Fruit fly (Drosophila melanogaster) whole organism, embryonic: ENCODE data around the gene CG9855.

Experiments
- Atf6 ChIP-seq: fragments of 200-800 bp; sonication (Bioruptor generic); IDR thresholded peaks from 2 replicates; pipeline ENCODE4 v1.3.6; 2022; ENCODE audit warnings: missing biosample characterization, missing genetic modification characterization
- CG10209 ChIP-seq: fragments of 200-800 bp; sonication (Bioruptor generic); optimal IDR thresholded peaks from 3 replicates; lab custom pipeline; 2017; ENCODE audit warnings: missing biosample characterization, mild to moderate bottlenecking, missing genetic modification characterization, missing genetic modification reagents
- CG11696 ChIP-seq: fragments of 200-800 bp; sonication (Bioruptor generic); IDR thresholded peaks from 2 replicates; pipeline ENCODE4 v1.3.6; 2022; ENCODE audit warnings: missing biosample characterization, missing genetic modification characterization
- CG12155 ChIP-seq: fragments of 200-800 bp; sonication (Bioruptor generic); optimal IDR thresholded peaks from 3 replicates; lab custom pipeline; 2016; ENCODE audit warnings: missing biosample characterization, missing genetic modification characterization
- CG1233 ChIP-seq: fragments of 200-800 bp; sonication (Bioruptor generic); optimal IDR thresholded peaks from 4 replicates; lab custom pipeline; 2018; ENCODE audit warnings: missing biosample characterization, mild to moderate bottlenecking, missing genetic modification characterization
- CG13123 ChIP-seq: fragments of 200-800 bp; sonication (Bioruptor generic); optimal IDR thresholded peaks from 2 replicates; lab custom pipeline; 2016; ENCODE audit warnings: missing biosample characterization, missing genetic modification characterization
- CG14441 ChIP-seq: fragments of 200-800 bp; sonication (Bioruptor generic); IDR thresholded peaks from 2 replicates; pipeline ENCODE4 v1.3.6; 2022; ENCODE audit warnings: missing biosample characterization, missing genetic modification characterization
- CG15269 ChIP-seq: fragments of 200-800 bp; sonication (Bioruptor generic); optimal IDR thresholded peaks from 2 replicates; lab custom pipeline; 2018; ENCODE audit warnings: missing biosample characterization, mild to moderate bottlenecking, missing genetic modification characterization, moderate library complexity
- CG17361 ChIP-seq: fragments of 200-800 bp; sonication (Bioruptor generic); IDR thresholded peaks from 3 replicates; pipeline ENCODE4 v1.3.6; 2022; ENCODE audit warnings: missing biosample characterization, missing genetic modification characterization
- CG30020 ChIP-seq: fragments of 200-800 bp; optimal IDR thresholded peaks from 2 replicates; lab custom pipeline; 2019; ENCODE audit warnings: missing biosample characterization, mild to moderate bottlenecking, missing genetic modification characterization, moderate library complexity
- CG31224 ChIP-seq: fragments of 200-800 bp; sonication (Bioruptor generic); IDR thresholded peaks from 2 replicates; pipeline ENCODE4 v1.3.6; 2022; ENCODE audit warnings: missing biosample characterization, missing genetic modification characterization
- CG33557 ChIP-seq: fragments of 200-800 bp; sonication (Bioruptor generic); optimal IDR thresholded peaks from 2 replicates; lab custom pipeline; 2019; ENCODE audit warnings: missing biosample characterization, mild to moderate bottlenecking, missing genetic modification characterization, moderate library complexity
- CG4328 ChIP-seq: fragments of 200-800 bp; sonication (Bioruptor generic); optimal IDR thresholded peaks from 3 replicates; lab custom pipeline; 2017; ENCODE audit warnings: missing biosample characterization, missing genetic modification reagents, missing genetic modification characterization
- CG6791 ChIP-seq: fragments of 200-800 bp; sonication (Bioruptor generic); IDR thresholded peaks from 3 replicates; pipeline ENCODE4 v1.3.6; 2022; ENCODE audit warnings: missing biosample characterization, missing genetic modification characterization; ENCODE audit not compliant: partially characterized antibody
- CG7372 ChIP-seq: fragments of 200-800 bp; sonication (Bioruptor generic); IDR thresholded peaks from 2 replicates; pipeline ENCODE4 v1.3.6; 2022; ENCODE audit warnings: missing biosample characterization, missing genetic modification characterization
- CG7839 ChIP-seq: fragments of 200-800 bp; sonication (Bioruptor generic); optimal IDR thresholded peaks from 3 replicates; lab custom pipeline; 2018; ENCODE audit warnings: missing biosample characterization, mild to moderate bottlenecking, missing genetic modification characterization, moderate library complexity
- CG7987 ChIP-seq: fragments of 200-800 bp; sonication (Bioruptor generic); optimal IDR thresholded peaks from 2 replicates; lab custom pipeline; 2018; ENCODE audit warnings: missing biosample characterization, mild to moderate bottlenecking, missing genetic modification characterization, moderate library complexity
- CG9932 ChIP-seq: fragments of 200-800 bp; sonication (Bioruptor generic); IDR thresholded peaks from 2 replicates; pipeline ENCODE4 v1.3.6; 2022; ENCODE audit warnings: missing biosample characterization, missing genetic modification characterization
- CoRest ChIP-seq: fragments of 200-800 bp; sonication (Bioruptor generic); optimal IDR thresholded peaks from 3 replicates; lab custom pipeline; 2018; ENCODE audit warnings: missing biosample characterization, mild to moderate bottlenecking, missing genetic modification characterization, moderate library complexity
- ERR ChIP-seq: fragments of 200-800 bp; sonication (Bioruptor generic); optimal IDR thresholded peaks from 2 replicates; lab custom pipeline; 2016; ENCODE audit warnings: missing biosample characterization, missing genetic modification characterization
- HLH4C ChIP-seq: fragments of 200-800 bp; sonication (Bioruptor generic); IDR thresholded peaks from 3 replicates; pipeline ENCODE4 v1.3.6; 2022; ENCODE audit warnings: missing biosample characterization, missing genetic modification characterization; ENCODE audit not compliant: partially characterized antibody
- Hand ChIP-seq: fragments of 200-800 bp; sonication (Bioruptor generic); optimal IDR thresholded peaks from 2 replicates; lab custom pipeline; 2017; ENCODE audit warnings: mild to moderate bottlenecking, missing biosample characterization, missing genetic modification reagents, missing genetic modification characterization
- Hsf ChIP-seq: fragments of 200-800 bp; sonication (Bioruptor generic); optimal IDR thresholded peaks from 3 replicates; lab custom pipeline; 2016; ENCODE audit warnings: missing biosample characterization, missing genetic modification characterization
- Mrtf ChIP-seq: fragments of 200-800 bp; sonication (Bioruptor generic); IDR thresholded peaks from 3 replicates; pipeline ENCODE4 v1.3.6; 2022; ENCODE audit warnings: missing biosample characterization, missing genetic modification characterization
- NK7.1 ChIP-seq: fragments of 200-800 bp; sonication (Bioruptor generic); optimal IDR thresholded peaks from 3 replicates; lab custom pipeline; 2016; ENCODE audit warnings: missing biosample characterization, missing genetic modification characterization
- Rfx ChIP-seq: fragments of 200-800 bp; sonication (Bioruptor generic); IDR thresholded peaks from 2 replicates; pipeline ENCODE4 v1.3.6; 2022; ENCODE audit warnings: missing biosample characterization, missing genetic modification characterization
- Sox100B ChIP-seq: fragments of 200-800 bp; sonication (Bioruptor generic); optimal IDR thresholded peaks from 3 replicates; lab custom pipeline; 2018; ENCODE audit warnings: missing biosample characterization, mild to moderate bottlenecking, missing genetic modification characterization
- Spps ChIP-seq: fragments of 200-800 bp; sonication (Bioruptor generic); optimal IDR thresholded peaks from 2 replicates; lab custom pipeline; 2018; ENCODE audit warnings: missing biosample characterization, mild to moderate bottlenecking, missing genetic modification characterization
- TFAM ChIP-seq: fragments of 200-800 bp; sonication (Bioruptor generic); optimal IDR thresholded peaks from 2 replicates; lab custom pipeline; 2017; ENCODE audit warnings: missing biosample characterization, missing genetic modification characterization, inconsistent platforms
- Trl ChIP-seq, 3 experiments: fragments of >200 bp in 2 of 3; fragments of 200-800 bp in 1 of 3; sonication (Bioruptor generic) in 1 of 3; optimal IDR thresholded peaks; 2 replicates in 1 of 3; 3 replicates in 2 of 3; lab custom pipeline; 2016 to 2017; ENCODE audit warnings: missing biosample characterization in 1 of 3, missing genetic modification characterization in 1 of 3
- Usf ChIP-seq: fragments of 200-800 bp; sonication (Bioruptor generic); optimal IDR thresholded peaks from 2 replicates; lab custom pipeline; 2017; ENCODE audit warnings: missing genotype, missing biosample characterization, missing genetic modification characterization
- Xrp1 ChIP-seq: fragments of 200-800 bp; sonication (Bioruptor generic); IDR thresholded peaks from 2 replicates; pipeline ENCODE4 v1.3.6; 2022; ENCODE audit warnings: missing biosample characterization, missing genetic modification characterization
- danr ChIP-seq: fragments of 200-800 bp; sonication (Bioruptor generic); IDR thresholded peaks from 2 replicates; pipeline ENCODE4 v1.3.6; 2022; ENCODE audit warnings: missing biosample characterization, missing genetic modification characterization
- dysf ChIP-seq: fragments of 200-800 bp; sonication (Bioruptor generic); IDR thresholded peaks from 3 replicates; pipeline ENCODE4 v1.3.6; 2022; ENCODE audit warnings: missing biosample characterization, missing genetic modification characterization
- fd3F ChIP-seq: fragments of 200-800 bp; sonication (Bioruptor generic); optimal IDR thresholded peaks from 2 replicates; lab custom pipeline; 2018; ENCODE audit warnings: missing biosample characterization, mild to moderate bottlenecking, missing genetic modification characterization, moderate library complexity
- gfzf ChIP-seq: fragments of 200-800 bp; sonication (Bioruptor generic); optimal IDR thresholded peaks from 2 replicates; lab custom pipeline; 2016; ENCODE audit warnings: missing biosample characterization, mild to moderate bottlenecking, missing genetic modification characterization, moderate library complexity
- jigr1 ChIP-seq: fragments of 200-800 bp; sonication (Bioruptor generic); IDR thresholded peaks from 3 replicates; pipeline ENCODE4 v1.3.6; 2022; ENCODE audit warnings: missing biosample characterization, missing genetic modification characterization
- ken ChIP-seq: fragments of 200-800 bp; sonication (Bioruptor generic); IDR thresholded peaks from 3 replicates; pipeline ENCODE4 v1.3.6; 2022; ENCODE audit warnings: missing biosample characterization, missing genetic modification characterization
- klu ChIP-seq: fragments of 200-800 bp; sonication (Bioruptor generic); IDR thresholded peaks from 2 replicates; pipeline ENCODE4 v1.3.6; 2022; ENCODE audit warnings: missing biosample characterization, missing genetic modification characterization
- lov ChIP-seq, 2 experiments: fragments of 200-800 bp in 1 of 2; fragments of >200 bp in 1 of 2; sonication (Bioruptor generic) in 1 of 2; IDR thresholded peaks in 1 of 2; optimal IDR thresholded peaks in 1 of 2; 2 replicates in 1 of 2; 3 replicates in 1 of 2; pipeline versions ENCODE4 v1.3.6 to Lab custom; 2017 to 2022; ENCODE audit warnings: missing biosample characterization in 1 of 2, missing genetic modification characterization in 1 of 2
- onecut ChIP-seq: fragments of 200-800 bp; sonication (Bioruptor generic); IDR thresholded peaks from 2 replicates; pipeline ENCODE4 v1.3.6; 2022; ENCODE audit warnings: missing biosample characterization, missing genetic modification characterization
- seq ChIP-seq: fragments of 200-800 bp; sonication (Bioruptor generic); IDR thresholded peaks from 2 replicates; pipeline ENCODE4 v1.3.6; 2022; ENCODE audit warnings: missing biosample characterization, missing genetic modification characterization
- sima ChIP-seq: fragments of 200-800 bp; sonication (Bioruptor generic); optimal IDR thresholded peaks from 2 replicates; lab custom pipeline; 2016; ENCODE audit warnings: missing biosample characterization, missing genetic modification characterization
- sisA ChIP-seq: fragments of 200-800 bp; sonication (Bioruptor generic); IDR thresholded peaks from 2 replicates; pipeline ENCODE4 v1.3.6; 2022; ENCODE audit warnings: missing biosample characterization, missing genetic modification characterization
- stwl ChIP-seq: fragments of 200-800 bp; sonication (Bioruptor generic); optimal IDR thresholded peaks from 3 replicates; lab custom pipeline; 2018; ENCODE audit warnings: missing biosample characterization, mild to moderate bottlenecking, missing genetic modification characterization, moderate library complexity
- tap ChIP-seq: fragments of 200-800 bp; optimal IDR thresholded peaks from 3 replicates; lab custom pipeline; 2019; ENCODE audit warnings: missing biosample characterization, mild to moderate bottlenecking, missing genetic modification characterization, moderate library complexity
- tio ChIP-seq: fragments of 200-800 bp; sonication (Bioruptor generic); optimal IDR thresholded peaks from 2 replicates; lab custom pipeline; 2017; ENCODE audit warnings: missing biosample characterization, missing genetic modification characterization, inconsistent platforms
- unc-4 ChIP-seq: fragments of 200-800 bp; sonication (Bioruptor generic); IDR thresholded peaks from 2 replicates; pipeline ENCODE4 v1.3.6; 2022; ENCODE audit warnings: missing biosample characterization, missing genetic modification characterization; ENCODE audit not compliant: partially characterized antibody
- unpg ChIP-seq: fragments of 200-800 bp; sonication (Bioruptor generic); optimal IDR thresholded peaks from 3 replicates; lab custom pipeline; 2018; ENCODE audit warnings: missing biosample characterization, mild to moderate bottlenecking, missing genetic modification characterization, moderate library complexity
- zen2 ChIP-seq: fragments of 200-800 bp; sonication (Bioruptor generic); IDR thresholded peaks from 3 replicates; pipeline ENCODE4 v1.3.6; 2022; ENCODE audit warnings: missing biosample characterization, missing genetic modification characterization; ENCODE audit not compliant: partially characterized antibody

CG9855 gene

DNA sequence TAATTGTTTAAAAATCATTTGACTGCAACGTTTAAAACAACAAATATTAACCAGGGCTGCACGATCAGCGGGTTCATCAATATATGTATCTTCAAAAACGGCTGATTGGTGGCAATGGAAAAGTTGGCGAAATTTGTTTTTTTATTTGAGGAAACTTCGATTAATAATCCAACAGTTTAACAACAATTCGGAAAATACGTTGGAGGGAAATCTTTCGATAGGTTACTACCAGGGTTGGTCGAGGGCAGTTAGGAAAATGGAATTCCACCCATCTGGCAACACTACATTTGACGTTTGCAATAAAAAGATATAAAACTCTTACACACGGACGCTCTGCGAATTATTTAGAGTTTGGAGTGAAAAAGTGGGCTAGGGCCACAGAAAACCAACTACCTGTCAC is 39.4 kb upstream of the CG9855 start, which contains the start of the genes Lipt2 and CG14650 (continued):
- no peak for TF ChIP-seq Trl (optimal IDR thresholded peaks at IDR 0.05; lab: Kevin White, UChicago)
- peak; percentile 81 for TF ChIP-seq Trl (GFP tag; optimal IDR thresholded peaks at IDR 0.05; lab: Kevin White, UChicago)
- TF ChIP-seq CG31224 (GFP tag; lab: Robert Waterston, UW) = no peak
- peak; percentile 40 for TF ChIP-seq ERR (GFP tag; lab: Kevin White, UChicago)
- TF ChIP-seq fd3F (GFP tag; lab: Kevin White, UChicago) = peak; percentile 22
- no peak; the same call in 1 of the 3 replicates for TF ChIP-seq CG17361 (GFP tag; lab: Robert Waterston, UW)
- TF ChIP-seq stwl (tag; lab: Kevin White, UChicago) = peak; percentile 65
- no peak for TF ChIP-seq TFAM (GFP tag; lab: Kevin White, UChicago)
- TF ChIP-seq onecut = no peak
- no peak for TF ChIP-seq CoRest (tag; lab: Kevin White, UChicago)
- no peak for TF ChIP-seq klu (GFP tag; lab: Robert Waterston, UW)
- no peak for TF ChIP-seq CG15269 (tag; lab: Kevin White, UChicago)
- TF ChIP-seq Xrp1 (GFP tag; lab: Robert Waterston, UW) = 0 out of 2 replicates have a peak, but pooled peaks have one; percentile 36
- no peak; the same call in 2 of the 3 replicates for TF ChIP-seq zen2 (GFP tag; lab: Robert Waterston, UW)
- TF ChIP-seq Sox100B (GFP tag; lab: Kevin White, UChicago) = no peak
- no peak for TF ChIP-seq tap (tag; lab: Kevin White, UChicago)
- TF ChIP-seq CG13123 (GFP tag; lab: Kevin White, UChicago) = peak; percentile 46
- TF ChIP-seq Usf (GFP tag; lab: Kevin White, UChicago) = no peak
- no peak for TF ChIP-seq ken (GFP tag; lab: Robert Waterston, UW)
- no peak for TF ChIP-seq tio (GFP tag; lab: Kevin White, UChicago)
- TF ChIP-seq Atf6 (GFP tag; lab: Robert Waterston, UW) = no peak; the same call in 1 of the 2 replicates
- peak; percentile 70 for TF ChIP-seq gfzf (GFP tag; lab: Kevin White, UChicago)
- no peak for TF ChIP-seq lov (optimal IDR thresholded peaks at IDR 0.05; lab: Kevin White, UChicago)
- no peak for TF ChIP-seq lov (GFP tag; IDR thresholded peaks at IDR 0.05; lab: Robert Waterston, UW)
- no peak for TF ChIP-seq Mrtf (GFP tag; lab: Robert Waterston, UW)
- no peak for TF ChIP-seq NK7.1 (GFP tag; lab: Kevin White, UChicago)
- peak; percentile 76 for TF ChIP-seq Hsf (GFP tag; lab: Kevin White, UChicago)
- peak; percentile 54 for TF ChIP-seq unpg (GFP tag; lab: Kevin White, UChicago)
- TF ChIP-seq Hand (GFP tag; lab: Kevin White, UChicago) = no peak
- TF ChIP-seq CG11696 (GFP tag; lab: Robert Waterston, UW) = no peak
- TF ChIP-seq Rfx (GFP tag; lab: Robert Waterston, UW) = peak; percentile 66
- TF ChIP-seq CG14441 (GFP tag; lab: Robert Waterston, UW) = peak; percentile 33; the same call in 1 of the 2 replicates
- TF ChIP-seq HLH4C (GFP tag; lab: Robert Waterston, UW) = 0 out of 3 replicates have a peak, but pooled peaks have one; percentile 37
- peak; percentile 47 for TF ChIP-seq CG7839 (tag; lab: Kevin White, UChicago)
- TF ChIP-seq CG1233 (GFP tag; lab: Kevin White, UChicago) = no peak
- TF ChIP-seq sima (GFP tag; lab: Kevin White, UChicago) = peak; percentile 14
- no peak for TF ChIP-seq CG7372 (GFP tag; lab: Robert Waterston, UW)
- peak; percentile 47 for TF ChIP-seq CG10209 (GFP tag; lab: Kevin White, UChicago)
- TF ChIP-seq CG12155 = peak; percentile 69
- no peak for TF ChIP-seq Spps (tag; lab: Kevin White, UChicago)
- peak; percentile 62 for TF ChIP-seq unc-4 (GFP tag; lab: Robert Waterston, UW)
- TF ChIP-seq CG7987 (GFP tag; lab: Kevin White, UChicago) = peak; percentile 38
- TF ChIP-seq danr (GFP tag; lab: Robert Waterston, UW) = no peak
- no peak for TF ChIP-seq CG4328 (GFP tag; lab: Kevin White, UChicago)
- TF ChIP-seq CG30020 (tag; lab: Kevin White, UChicago) = peak; percentile 79
- no peak for TF ChIP-seq seq (GFP tag; lab: Robert Waterston, UW)
- peak; percentile 49; the same call in 1 of the 3 replicates for TF ChIP-seq CG6791
- peak; percentile 67 for TF ChIP-seq CG9932
- TF ChIP-seq CG33557 = peak; percentile 41
- no peak for TF ChIP-seq jigr1 (GFP tag; lab: Robert Waterston, UW)
- TF ChIP-seq dysf (GFP tag; lab: Robert Waterston, UW) = no peak
- peak; percentile 40; the same call in 1 of the 2 replicates for TF ChIP-seq sisA (GFP tag; lab: Robert Waterston, UW)
